Fruit fly (Drosophila melanogaster) whole organism, embryonic: ENCODE data around the gene CG13484.

ENCODE experiments used
- Adf1 ChIP-seq: fragments of 200-800 bp; sonication (Bioruptor generic); IDR thresholded peaks from 2 replicates; pipeline ENCODE4 v1.3.6; 2022; ENCODE audit warnings: missing biosample characterization, missing genetic modification characterization
- Awh ChIP-seq: fragments of 200-800 bp; sonication (Bioruptor generic); IDR thresholded peaks from 2 replicates; pipeline ENCODE4, ENCODE4 v1.3.6; 2022; ENCODE audit warnings: missing biosample characterization, missing genetic modification characterization
- BtbVII ChIP-seq: fragments of 200-800 bp; sonication (Bioruptor generic); optimal IDR thresholded peaks from 3 replicates; lab custom pipeline; 2017; ENCODE audit warnings: missing biosample characterization, mild to moderate bottlenecking, missing genetic modification characterization
- C15 ChIP-seq: fragments of 200-800 bp; sonication (Bioruptor generic); IDR thresholded peaks from 3 replicates; pipeline ENCODE4 v1.3.6; 2022; ENCODE audit warnings: missing biosample characterization, missing genetic modification characterization
- CG10543 ChIP-seq: fragments of 200-800 bp; sonication (Bioruptor generic); optimal IDR thresholded peaks from 3 replicates; lab custom pipeline; 2017; ENCODE audit warnings: missing biosample characterization, mild to moderate bottlenecking, missing genetic modification characterization, moderate library complexity
- CG11560 ChIP-seq: fragments of 200-800 bp; sonication (Bioruptor generic); IDR thresholded peaks from 3 replicates; pipeline ENCODE4 v1.3.6; 2022; ENCODE audit warnings: missing biosample characterization, missing genetic modification characterization
- CG11695 ChIP-seq: fragments of 200-800 bp; sonication (Bioruptor generic); IDR thresholded peaks from 3 replicates; pipeline ENCODE4 v1.3.6; 2022; ENCODE audit warnings: missing biosample characterization, missing genetic modification characterization
- CG16815 ChIP-seq: fragments of 200-800 bp; sonication (Bioruptor generic); optimal IDR thresholded peaks from 3 replicates; lab custom pipeline; 2017; ENCODE audit warnings: missing biosample characterization, mild to moderate bottlenecking, missing genetic modification characterization
- CG17186 ChIP-seq: fragments of 200-800 bp; sonication (Bioruptor generic); optimal IDR thresholded peaks from 3 replicates; lab custom pipeline; 2017; ENCODE audit warnings: missing biosample characterization, missing genetic modification reagents, missing genetic modification characterization
- CG17829 ChIP-seq: fragments of 200-800 bp; optimal IDR thresholded peaks from 2 replicates; lab custom pipeline; 2019; ENCODE audit warnings: missing biosample characterization, mild to moderate bottlenecking, missing genetic modification characterization, moderate library complexity
- CG2202 ChIP-seq: fragments of 200-800 bp; sonication (Bioruptor generic); optimal IDR thresholded peaks from 2 replicates; lab custom pipeline; 2018; ENCODE audit warnings: missing biosample characterization, mild to moderate bottlenecking, missing genetic modification characterization
- CG33557 ChIP-seq: fragments of 200-800 bp; sonication (Bioruptor generic); optimal IDR thresholded peaks from 2 replicates; lab custom pipeline; 2019; ENCODE audit warnings: missing biosample characterization, mild to moderate bottlenecking, missing genetic modification characterization, moderate library complexity
- CG34224 ChIP-seq: fragments of 200-800 bp; sonication (Bioruptor generic); IDR thresholded peaks from 3 replicates; pipeline ENCODE4 v1.3.6; 2022; ENCODE audit warnings: missing biosample characterization, missing genetic modification characterization; ENCODE audit not compliant: partially characterized antibody
- CG3995 ChIP-seq: fragments of 200-800 bp; sonication (Bioruptor generic); optimal IDR thresholded peaks from 3 replicates; lab custom pipeline; 2016; ENCODE audit warnings: missing biosample characterization, missing genetic modification characterization
- CG4404 ChIP-seq: fragments of 200-800 bp; sonication (Bioruptor generic); IDR thresholded peaks from 2 replicates; pipeline ENCODE4 v1.3.6; 2022; ENCODE audit warnings: missing biosample characterization, missing genetic modification characterization
- CG4820 ChIP-seq: fragments of 200-800 bp; sonication (Bioruptor generic); optimal IDR thresholded peaks from 3 replicates; lab custom pipeline; 2016; ENCODE audit warnings: missing biosample characterization, missing genetic modification characterization
- CG7556 ChIP-seq: fragments of 200-800 bp; sonication (Bioruptor generic); optimal IDR thresholded peaks from 2 replicates; lab custom pipeline; 2017; ENCODE audit warnings: missing biosample characterization, mild to moderate bottlenecking, missing genetic modification characterization
- CTCF ChIP-seq: fragments of 200-800 bp; sonication (Bioruptor generic); optimal IDR thresholded peaks from 2 replicates; lab custom pipeline; 2017; ENCODE audit warnings: missing biosample characterization, mild to moderate bottlenecking, missing genetic modification characterization, moderate library complexity
- CrebB ChIP-seq: fragments of 200-800 bp; sonication (Bioruptor generic); optimal IDR thresholded peaks from 3 replicates; lab custom pipeline; 2018; ENCODE audit warnings: missing biosample characterization, mild to moderate bottlenecking, missing genetic modification characterization
- Dbx ChIP-seq: fragments of 200-800 bp; sonication (Bioruptor generic); IDR thresholded peaks from 3 replicates; pipeline ENCODE4 v1.3.6; 2022; ENCODE audit warnings: missing biosample characterization, missing genetic modification characterization
- Doc3 ChIP-seq: fragments of 200-800 bp; sonication (Bioruptor generic); IDR thresholded peaks from 3 replicates; pipeline ENCODE4 v1.3.6; 2022; ENCODE audit warnings: missing biosample characterization, missing genetic modification characterization; ENCODE audit not compliant: partially characterized antibody
- Ets97D ChIP-seq: fragments of 200-800 bp; sonication (Bioruptor generic); optimal IDR thresholded peaks from 3 replicates; lab custom pipeline; 2016; ENCODE audit warnings: missing biosample characterization, missing genetic modification characterization
- Fer1 ChIP-seq: fragments of 200-800 bp; sonication (Bioruptor generic); optimal IDR thresholded peaks from 2 replicates; lab custom pipeline; 2017; ENCODE audit warnings: missing biosample characterization, mild to moderate bottlenecking, missing genetic modification characterization
- HHEX ChIP-seq: fragments of 200-800 bp; sonication (Bioruptor generic); optimal IDR thresholded peaks from 3 replicates; lab custom pipeline; 2017; ENCODE audit warnings: missing biosample characterization, mild to moderate bottlenecking, missing genetic modification characterization, missing genetic modification reagents
- HLH3B ChIP-seq: fragments of 200-800 bp; sonication (Bioruptor generic); IDR thresholded peaks from 2 replicates; pipeline ENCODE4 v1.3.6; 2022; ENCODE audit warnings: missing biosample characterization, missing genetic modification characterization
- HLH4C ChIP-seq: fragments of 200-800 bp; sonication (Bioruptor generic); IDR thresholded peaks from 3 replicates; pipeline ENCODE4 v1.3.6; 2022; ENCODE audit warnings: missing biosample characterization, missing genetic modification characterization; ENCODE audit not compliant: partially characterized antibody
- Lpt ChIP-seq: fragments of >200 bp; optimal IDR thresholded peaks from 2 replicates; lab custom pipeline; 2018; ENCODE audit warnings: missing biosample characterization, missing genetic modification characterization
- NC2β ChIP-seq: fragments of 200-800 bp; sonication (Bioruptor generic); optimal IDR thresholded peaks from 2 replicates; lab custom pipeline; 2016; ENCODE audit warnings: missing biosample characterization, missing genetic modification characterization
- NK7.1 ChIP-seq: fragments of 200-800 bp; sonication (Bioruptor generic); optimal IDR thresholded peaks from 3 replicates; lab custom pipeline; 2016; ENCODE audit warnings: missing biosample characterization, missing genetic modification characterization
- Nf-YA ChIP-seq: fragments of 200-800 bp; sonication (Bioruptor generic); IDR thresholded peaks from 2 replicates; pipeline ENCODE4 v1.3.6; 2022; ENCODE audit warnings: missing biosample characterization, missing genetic modification characterization
- PHDP ChIP-seq: fragments of 200-800 bp; sonication (Bioruptor generic); optimal IDR thresholded peaks from 3 replicates; lab custom pipeline; 2018; ENCODE audit warnings: missing biosample characterization, mild to moderate bottlenecking, missing genetic modification characterization, moderate library complexity
- Six4 ChIP-seq: fragments of 200-800 bp; sonication (Bioruptor generic); optimal IDR thresholded peaks from 2 replicates; lab custom pipeline; 2016; ENCODE audit warnings: missing biosample characterization, missing genetic modification characterization
- Sry-β ChIP-seq: fragments of 200-800 bp; sonication (Bioruptor generic); optimal IDR thresholded peaks from 2 replicates; lab custom pipeline; 2018; ENCODE audit warnings: missing biosample characterization, mild to moderate bottlenecking, missing genetic modification characterization, moderate library complexity
- ash1 ChIP-seq: fragments of 200-800 bp; sonication (Bioruptor generic); optimal IDR thresholded peaks from 2 replicates; lab custom pipeline; 2018; ENCODE audit warnings: missing biosample characterization, mild to moderate bottlenecking, missing genetic modification characterization
- bigmax ChIP-seq: fragments of 200-800 bp; sonication (Bioruptor generic); optimal IDR thresholded peaks from 2 replicates; lab custom pipeline; 2018; ENCODE audit warnings: missing biosample characterization, mild to moderate bottlenecking, missing genetic modification characterization
- bowl ChIP-seq: fragments of 200-800 bp; sonication (Bioruptor generic); IDR thresholded peaks from 2 replicates; pipeline ENCODE4 v1.3.6; 2022; ENCODE audit warnings: missing biosample characterization, missing genetic modification characterization
- croc ChIP-seq: fragments of 200-800 bp; sonication (Bioruptor generic); conservative IDR thresholded peaks from 3 replicates; pipeline ENCODE4 v1.3.6; 2022; ENCODE audit warnings: missing biosample characterization, missing genetic modification characterization
- esg ChIP-seq: fragments of 200-800 bp; sonication (Bioruptor generic); conservative IDR thresholded peaks from 2 replicates; pipeline ENCODE4 v1.3.6; 2022; ENCODE audit warnings: missing biosample characterization, missing genetic modification characterization
- eve ChIP-seq, 2 experiments: fragments of >200 bp; optimal IDR thresholded peaks; 2 replicates each; lab custom pipeline; 2017; ENCODE audit warnings: missing biosample characterization in 2 of 2, missing genetic modification characterization in 2 of 2
- ewg ChIP-seq: fragments of 200-800 bp; sonication (Bioruptor generic); optimal IDR thresholded peaks from 3 replicates; lab custom pipeline; 2017; ENCODE audit warnings: mild to moderate bottlenecking, missing biosample characterization, missing genetic modification reagents, missing genetic modification characterization
- gem ChIP-seq: fragments of 200-800 bp; sonication (Bioruptor generic); optimal IDR thresholded peaks from 2 replicates; lab custom pipeline; 2019; ENCODE audit warnings: missing biosample characterization, mild to moderate bottlenecking, missing genetic modification characterization, moderate library complexity
- lola ChIP-seq, 3 experiments: fragments of >200 bp in 2 of 3; fragments of 200-800 bp in 1 of 3; sonication (Bioruptor generic) in 1 of 3; optimal IDR thresholded peaks; 2 replicates each; lab custom pipeline; 2017 to 2019; ENCODE audit warnings: missing biosample characterization in 3 of 3, missing genetic modification characterization in 3 of 3, mild to moderate bottlenecking in 1 of 3, moderate library complexity in 1 of 3
- mam ChIP-seq: fragments of 200-800 bp; sonication (Bioruptor generic); optimal IDR thresholded peaks from 3 replicates; lab custom pipeline; 2016; ENCODE audit warnings: missing biosample characterization, missing genetic modification characterization
- nmo ChIP-seq: fragments of 200-800 bp; sonication (Bioruptor generic); optimal IDR thresholded peaks from 2 replicates; lab custom pipeline; 2018; ENCODE audit warnings: missing biosample characterization, mild to moderate bottlenecking, missing genetic modification characterization, moderate library complexity
- otp ChIP-seq: fragments of 200-800 bp; sonication (Bioruptor generic); IDR thresholded peaks from 3 replicates; pipeline ENCODE4, ENCODE4 v1.3.6; 2022; ENCODE audit warnings: missing biosample characterization, missing genetic modification characterization
- ro ChIP-seq: fragments of 200-800 bp; sonication (Bioruptor generic); IDR thresholded peaks from 2 replicates; pipeline ENCODE4 v1.3.6; 2022; ENCODE audit warnings: missing biosample characterization, missing genetic modification characterization
- slou ChIP-seq: fragments of 200-800 bp; sonication (Bioruptor generic); optimal IDR thresholded peaks from 3 replicates; lab custom pipeline; 2016; ENCODE audit warnings: missing biosample characterization, missing genetic modification characterization
- stwl ChIP-seq: fragments of 200-800 bp; sonication (Bioruptor generic); optimal IDR thresholded peaks from 3 replicates; lab custom pipeline; 2018; ENCODE audit warnings: missing biosample characterization, mild to moderate bottlenecking, missing genetic modification characterization, moderate library complexity
- sug ChIP-seq: fragments of 200-800 bp; optimal IDR thresholded peaks from 2 replicates; lab custom pipeline; 2019; ENCODE audit warnings: missing biosample characterization, mild to moderate bottlenecking, missing genetic modification characterization, moderate library complexity
- tll ChIP-seq, 2 experiments: fragments of 200-800 bp in 1 of 2; fragments of >200 bp in 1 of 2; sonication (Bioruptor generic) in 1 of 2; optimal IDR thresholded peaks; 2 replicates each; lab custom pipeline; 2017 to 2019; ENCODE audit warnings: missing biosample characterization in 2 of 2, missing genetic modification characterization in 2 of 2, mild to moderate bottlenecking in 1 of 2, moderate library complexity in 1 of 2
- unc-4 ChIP-seq: fragments of 200-800 bp; sonication (Bioruptor generic); IDR thresholded peaks from 2 replicates; pipeline ENCODE4 v1.3.6; 2022; ENCODE audit warnings: missing biosample characterization, missing genetic modification characterization; ENCODE audit not compliant: partially characterized antibody
- zfh2 ChIP-seq: fragments of 200-800 bp; sonication (Bioruptor generic); optimal IDR thresholded peaks from 2 replicates; lab custom pipeline; 2016; ENCODE audit warnings: missing biosample characterization, missing genetic modification characterization

Gene CG13484

DNA sequence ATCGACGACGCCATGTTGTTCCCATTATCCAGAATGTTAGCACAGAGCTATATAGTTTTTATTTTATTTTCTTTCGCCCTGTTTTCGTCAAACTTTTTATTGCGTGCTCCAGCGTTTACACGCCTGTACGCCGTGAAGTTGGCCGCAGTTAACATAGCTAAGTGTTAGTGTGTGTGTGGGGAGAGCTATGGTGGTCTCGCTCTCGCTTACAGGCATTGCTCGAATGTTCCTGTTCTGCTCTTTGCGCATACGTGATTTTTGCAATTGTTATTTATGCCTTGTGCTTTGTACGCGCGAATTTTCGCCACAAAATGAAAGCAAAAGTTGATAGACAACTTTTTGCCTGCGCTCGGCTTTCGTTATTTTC, 48.9 kb downstream of the CG13484 start (continued):
- TF ChIP-seq HLH4C (GFP tag; lab: Robert Waterston, UW) (no peak), sug (tag; lab: Kevin White, UChicago) (peak; percentile 21), CG3995 (GFP tag; lab: Kevin White, UChicago) (peak; percentile 82), Dbx (GFP tag; lab: Robert Waterston, UW) (peak; percentile 61; the same call in 2 of the 3 replicates), bowl (GFP tag; lab: Robert Waterston, UW) (no peak), BtbVII (GFP tag; lab: Kevin White, UChicago) (no peak), esg (no peak), nmo (peak; percentile 38), CTCF (GFP tag; lab: Kevin White, UChicago) (no peak), NC2β (GFP tag; lab: Kevin White, UChicago) (peak; percentile 30), HLH3B (GFP tag; lab: Robert Waterston, UW) (no peak), Six4 (GFP tag; lab: Kevin White, UChicago) (no peak), HHEX (GFP tag; lab: Kevin White, UChicago) (peak; percentile 39), CG10543 (peak; percentile 66), gem (tag; lab: Kevin White, UChicago) (no peak), CG34224 (GFP tag; lab: Robert Waterston, UW) (peak; percentile 46; the same call in 2 of the 3 replicates), PHDP (peak; percentile 35), Awh (no peak), slou (GFP tag; lab: Kevin White, UChicago) (no peak), CG4404 (no peak), lola (GFP tag; optimal IDR thresholded peaks at IDR 0.05; lab: Kevin White, UChicago) (no peak), bigmax (no peak), mam (GFP tag; lab: Kevin White, UChicago) (no peak), unc-4 (no peak), CG17829 (tag; lab: Kevin White, UChicago) (peak; percentile 9), Ets97D (GFP tag; lab: Kevin White, UChicago) (peak; percentile 75), Lpt (GFP tag; lab: Kevin White, UChicago) (no peak), zfh2 (GFP tag; lab: Kevin White, UChicago) (no peak), CG7556 (GFP tag; lab: Kevin White, UChicago) (no peak), eve (GFP tag; optimal IDR thresholded peaks at IDR 0.05; lab: Kevin White, UChicago) (no peak), CG4820 (GFP tag; lab: Kevin White, UChicago) (no peak), ro (no peak), stwl (peak; percentile 16), C15 (GFP tag; lab: Robert Waterston, UW) (no peak), CG11695 (GFP tag; lab: Robert Waterston, UW) (no peak), ewg (GFP tag; lab: Kevin White, UChicago) (peak; percentile 99), otp (peak; percentile 60; the same call in 1 of the 3 replicates), CG33557 (GFP tag; lab: Kevin White, UChicago) (peak; percentile 37), CG16815 (GFP tag; lab: Kevin White, UChicago) (no peak), CG2202 (no peak), CG11560 (tag; lab: Robert Waterston, UW) (no peak), ash1 (GFP tag; lab: Kevin White, UChicago) (no peak), Nf-YA (no peak; the same call in 1 of the 2 replicates), Sry-β (no peak), Doc3 (GFP tag; lab: Robert Waterston, UW) (no peak), CrebB (tag; lab: Kevin White, UChicago) (no peak), NK7.1 (no peak), CG17186 (GFP tag; lab: Kevin White, UChicago) (peak; percentile 24), croc (no peak), tll (GFP tag; optimal IDR thresholded peaks at IDR 0.05; lab: Kevin White, UChicago) (no peak), Fer1 (no peak), Adf1 (peak; percentile 44; the same call in 1 of the 2 replicates)
